Worm (Caenorhabditis elegans) whole organism, L2 larva: ENCODE data around the gene D1086.2.

ENCODE experiments used
- C34F6.9 ChIP-seq: fragments of 150-350 bp; optimal IDR thresholded peaks from 2 replicates; lab custom pipeline; 2014; ENCODE audit warnings: missing biosample characterization, missing genetic modification characterization
- F13H6.1 ChIP-seq: sonication (generic microtip); optimal IDR thresholded peaks from 2 replicates; lab custom pipeline; 2016; ENCODE audit warnings: missing genetic modification characterization, missing compliant biosample characterization
- Y55F3AM.14 ChIP-seq: fragments of 200-800 bp; sonication (Bioruptor generic); optimal IDR thresholded peaks from 2 replicates; lab custom pipeline; 2018; ENCODE audit warnings: mild to moderate bottlenecking, missing genetic modification characterization, missing compliant biosample characterization
- ZK546.5 ChIP-seq: sonication (generic microtip); optimal IDR thresholded peaks from 2 replicates; lab custom pipeline; 2017; ENCODE audit warnings: missing biosample characterization, missing genetic modification characterization
- alr-1 ChIP-seq: fragments of 150-350 bp; optimal IDR thresholded peaks from 2 replicates; lab custom pipeline; 2014; ENCODE audit warnings: missing biosample characterization, missing genetic modification characterization
- aly-2 ChIP-seq: fragments of 150-350 bp; optimal IDR thresholded peaks from 2 replicates; lab custom pipeline; 2014; ENCODE audit warnings: missing biosample characterization, missing genetic modification characterization
- ama-1 ChIP-seq: fragments of 150-350 bp; optimal IDR thresholded peaks from 2 replicates; lab custom pipeline; 2018; ENCODE audit warnings: inconsistent platforms
- blmp-1 ChIP-seq: sonication (generic microtip); optimal IDR thresholded peaks from 2 replicates; lab custom pipeline; 2017; ENCODE audit warnings: missing genetic modification characterization, mild to moderate bottlenecking, missing compliant biosample characterization, antibody characterized with exemption, moderate library complexity; ENCODE audit not compliant: insufficient read depth
- ceh-82 ChIP-seq: fragments of 150-350 bp; optimal IDR thresholded peaks from 2 replicates; lab custom pipeline; 2014; ENCODE audit warnings: missing biosample characterization, missing genetic modification characterization
- dmd-4 ChIP-seq: sonication (generic microtip); optimal IDR thresholded peaks from 2 replicates; lab custom pipeline; 2017; ENCODE audit warnings: missing biosample characterization, missing genetic modification characterization
- elt-1 ChIP-seq: fragments of 150-350 bp; optimal IDR thresholded peaks from 2 replicates; lab custom pipeline; 2014; ENCODE audit warnings: missing biosample characterization, missing genetic modification characterization
- elt-3 ChIP-seq: sonication (generic microtip); optimal IDR thresholded peaks from 2 replicates; lab custom pipeline; 2017; ENCODE audit warnings: missing biosample characterization, missing genetic modification characterization
- fos-1 ChIP-seq: fragments of 150-350 bp; optimal IDR thresholded peaks from 2 replicates; lab custom pipeline; 2014; ENCODE audit warnings: missing biosample characterization, missing genetic modification characterization
- gmeb-1 ChIP-seq: fragments of 150-350 bp; optimal IDR thresholded peaks from 2 replicates; lab custom pipeline; 2014; ENCODE audit warnings: missing biosample characterization, missing genetic modification characterization
- lin-11 ChIP-seq: fragments of 150-350 bp; sonication (generic microtip); optimal IDR thresholded peaks from 2 replicates; lab custom pipeline; 2014; ENCODE audit warnings: missing biosample characterization, missing genetic modification characterization, inconsistent platforms, mixed read lengths
- lin-13 ChIP-seq: fragments of 150-350 bp; optimal IDR thresholded peaks from 2 replicates; lab custom pipeline; 2014; ENCODE audit warnings: missing biosample characterization, missing genetic modification reagents, missing genetic modification characterization
- lin-39 ChIP-seq: fragments of 150-350 bp; optimal IDR thresholded peaks from 2 replicates; lab custom pipeline; 2014; ENCODE audit warnings: missing biosample characterization, missing genetic modification reagents, missing genetic modification characterization
- lsy-2 ChIP-seq, 2 experiments: fragments of 150-350 bp in 1 of 2; sonication (generic microtip) in 1 of 2; optimal IDR thresholded peaks; 2 replicates each; lab custom pipeline; 2014 to 2017; ENCODE audit warnings: missing biosample characterization in 2 of 2, missing genetic modification characterization in 2 of 2
- mab-5 ChIP-seq: fragments of 150-350 bp; optimal IDR thresholded peaks from 2 replicates; lab custom pipeline; 2014; ENCODE audit warnings: missing biosample characterization, missing genetic modification characterization
- mbf-1 ChIP-seq: sonication (generic microtip); optimal IDR thresholded peaks from 2 replicates; lab custom pipeline; 2017; ENCODE audit warnings: missing biosample characterization, missing genetic modification characterization
- mdl-1 ChIP-seq, 2 experiments: fragments of 150-350 bp in 1 of 2; sonication (generic microtip) in 1 of 2; optimal IDR thresholded peaks; 2 replicates each; lab custom pipeline; 2017; ENCODE audit warnings: missing biosample characterization in 2 of 2, missing genetic modification characterization in 2 of 2
- nhr-11 ChIP-seq: fragments of 150-350 bp; optimal IDR thresholded peaks from 2 replicates; lab custom pipeline; 2014; ENCODE audit warnings: missing biosample characterization, missing genetic modification characterization
- nhr-12 ChIP-seq: fragments of 150-350 bp; optimal IDR thresholded peaks from 2 replicates; lab custom pipeline; 2014; ENCODE audit warnings: missing biosample characterization, missing genetic modification characterization
- nhr-129 ChIP-seq: fragments of 150-350 bp; optimal IDR thresholded peaks from 2 replicates; lab custom pipeline; 2014; ENCODE audit warnings: missing biosample characterization, missing genetic modification characterization
- nhr-23 ChIP-seq: fragments of 150-350 bp; optimal IDR thresholded peaks from 2 replicates; lab custom pipeline; 2014; ENCODE audit warnings: missing biosample characterization, missing genetic modification reagents, missing genetic modification characterization
- nhr-237 ChIP-seq: fragments of 150-350 bp; optimal IDR thresholded peaks from 2 replicates; lab custom pipeline; 2014; ENCODE audit warnings: missing biosample characterization, missing genetic modification characterization
- nhr-25 ChIP-seq: fragments of 150-350 bp; sonication (generic microtip); optimal IDR thresholded peaks from 3 replicates; lab custom pipeline; 2014; ENCODE audit warnings: missing biosample characterization, missing genetic modification characterization
- nhr-6 ChIP-seq: fragments of 150-350 bp; optimal IDR thresholded peaks from 2 replicates; lab custom pipeline; 2014; ENCODE audit warnings: missing biosample characterization, missing genetic modification characterization
- peb-1 ChIP-seq: fragments of 150-350 bp; optimal IDR thresholded peaks from 2 replicates; lab custom pipeline; 2014; ENCODE audit warnings: missing biosample characterization, missing genetic modification characterization
- sem-4 ChIP-seq: fragments of 150-350 bp; optimal IDR thresholded peaks from 2 replicates; lab custom pipeline; 2014; ENCODE audit warnings: missing biosample characterization, missing genetic modification reagents, missing genetic modification characterization
- sma-3 ChIP-seq: sonication (generic microtip); optimal IDR thresholded peaks from 2 replicates; lab custom pipeline; 2016; ENCODE audit warnings: missing genetic modification reagents, missing genetic modification characterization, missing compliant biosample characterization
- sma-9 ChIP-seq, 2 experiments: fragments of 150-350 bp in 1 of 2; sonication (generic microtip) in 1 of 2; optimal IDR thresholded peaks; 2 replicates each; lab custom pipeline; 2014 to 2016; ENCODE audit warnings: missing genetic modification characterization in 2 of 2, mild to moderate bottlenecking in 1 of 2, missing biosample characterization in 1 of 2, missing compliant biosample characterization in 1 of 2, missing genetic modification reagents in 1 of 2, moderate library complexity in 1 of 2
- unc-39 ChIP-seq: fragments of 150-350 bp; optimal IDR thresholded peaks from 2 replicates; lab custom pipeline; 2014; ENCODE audit warnings: missing biosample characterization, missing genetic modification characterization
- unc-55 ChIP-seq: fragments of 150-350 bp; sonication (generic microtip); optimal IDR thresholded peaks from 3 replicates; lab custom pipeline; 2014; ENCODE audit warnings: missing biosample characterization, missing genetic modification reagents, missing genetic modification characterization
- unc-62 ChIP-seq: fragments of 150-350 bp; optimal IDR thresholded peaks from 2 replicates; lab custom pipeline; 2014; ENCODE audit warnings: missing biosample characterization, missing genetic modification reagents, missing genetic modification characterization
- zag-1 ChIP-seq: fragments of 150-350 bp; optimal IDR thresholded peaks from 2 replicates; lab custom pipeline; 2014; ENCODE audit warnings: missing biosample characterization, missing genetic modification characterization
- ztf-1 ChIP-seq: fragments of 200-800 bp; sonication (Bioruptor generic); conservative IDR thresholded peaks from 2 replicates; pipeline ENCODE4 v1.3.6; 2022; ENCODE audit warnings: missing genetic modification characterization, missing compliant biosample characterization
- ztf-11 ChIP-seq: sonication (generic microtip); optimal IDR thresholded peaks from 2 replicates; lab custom pipeline; 2017; ENCODE audit warnings: missing biosample characterization, missing genetic modification characterization
- ztf-4 ChIP-seq: fragments of 150-350 bp; optimal IDR thresholded peaks from 2 replicates; lab custom pipeline; 2014; ENCODE audit warnings: missing biosample characterization, missing genetic modification characterization

D1086.2 gene

ce11 chrV:14098519-14098918 is at the start of gene D1086.2, which contains the start of gene D1086.1:
Gene D1086.2 (minus strand): TSS chrV:14098668.
Gene D1086.1 (plus strand): TSS chrV:14098858.
- TF ChIP-seq unc-62 (no peak), nhr-129 (peak; percentile 23), F13H6.1 (tag; lab: Kevin White, UChicago) (peak; percentile 53), zag-1 (tag; lab: Kevin White, UChicago) (no peak), lsy-2 (tag; optimal IDR thresholded peaks at IDR 0.05; lab: Kevin White, UChicago) (no peak), blmp-1 (tag; lab: Kevin White, UChicago) (no peak), ztf-1 (GFP tag; lab: Robert Waterston, UW) (no peak)

ce11 chrV:14147114-14147513 is 48.6 kb upstream of the D1086.2 start:
- TF ChIP-seq ztf-1 (GFP tag; lab: Robert Waterston, UW) = no peak
- no peak for TF ChIP-seq ztf-4
- no peak for TF ChIP-seq lin-39
- TF ChIP-seq elt-1 (tag; lab: Kevin White, UChicago) = no peak
- TF ChIP-seq nhr-237 = no peak
- TF ChIP-seq ceh-82 = no peak
- TF ChIP-seq peb-1 (tag; lab: Kevin White, UChicago) = no peak
- no peak for TF ChIP-seq unc-39 (tag; lab: Kevin White, UChicago)
- TF ChIP-seq gmeb-1 (tag; lab: Kevin White, UChicago) = no peak
- TF ChIP-seq sem-4 (tag; lab: Kevin White, UChicago) = no peak
- TF ChIP-seq ztf-11 (tag; lab: Kevin White, UChicago) = no peak
- no peak for TF ChIP-seq aly-2 (tag; lab: Kevin White, UChicago)
- TF ChIP-seq lin-11 (tag; lab: Kevin White, UChicago) = no peak
- no peak for TF ChIP-seq alr-1
- TF ChIP-seq mab-5 (tag; lab: Kevin White, UChicago) = no peak
- TF ChIP-seq blmp-1 (tag; lab: Kevin White, UChicago) = no peak
- no peak for TF ChIP-seq F13H6.1 (tag; lab: Kevin White, UChicago)

ce11 chrV:14146199-14146598 is 47.7 kb upstream of the D1086.2 start, which contains the start of gene acs-10:
Gene acs-10 (plus strand): TSS chrV:14146499.
- TF ChIP-seq mbf-1 (tag; lab: Kevin White, UChicago) = no peak
- no peak for TF ChIP-seq blmp-1 (tag; lab: Kevin White, UChicago)
- no peak for TF ChIP-seq nhr-129
- no peak for TF ChIP-seq aly-2 (tag; lab: Kevin White, UChicago)
- no peak for TF ChIP-seq nhr-25 (tag; lab: Kevin White, UChicago)
- no peak for TF ChIP-seq elt-1 (tag; lab: Kevin White, UChicago)
- TF ChIP-seq unc-55 = no peak
- no peak for TF ChIP-seq nhr-6 (tag; lab: Kevin White, UChicago)
- no peak for TF ChIP-seq ama-1 (lab: Kevin White, UChicago)
- no peak for TF ChIP-seq dmd-4 (tag; lab: Kevin White, UChicago)
- TF ChIP-seq C34F6.9 (tag; lab: Kevin White, UChicago) = no peak
- TF ChIP-seq unc-39 (tag; lab: Kevin White, UChicago) = no peak
- TF ChIP-seq fos-1 (tag; lab: Kevin White, UChicago) = no peak
- TF ChIP-seq nhr-23 (tag; lab: Kevin White, UChicago) = no peak
- no peak for TF ChIP-seq Y55F3AM.14 (GFP tag; lab: Kevin White, UChicago)
- no peak for TF ChIP-seq lin-39
- no peak for TF ChIP-seq ZK546.5 (tag; lab: Kevin White, UChicago)
- no peak for TF ChIP-seq ztf-1 (GFP tag; lab: Robert Waterston, UW)
- no peak for TF ChIP-seq nhr-12 (tag; lab: Kevin White, UChicago)

ce11 chrV:14145267-14145666 is 46.8 kb upstream of the D1086.2 start, which contains the start of gene par-1:
Gene par-1 (minus strand): TSS chrV:14145367.
- TF ChIP-seq dmd-4 (tag; lab: Kevin White, UChicago) = no peak
- TF ChIP-seq, all 48 proteins: peak for 0

ce11 chrV:14143634-14144033 is 45.2 kb upstream of the D1086.2 start:
- TF ChIP-seq nhr-129 (peak; percentile 39), Y55F3AM.14 (GFP tag; lab: Kevin White, UChicago) (peak; percentile 30), lin-39 (no peak), nhr-23 (tag; lab: Kevin White, UChicago) (no peak), elt-3 (tag; lab: Kevin White, UChicago) (no peak), nhr-237 (peak; percentile 20), unc-55 (peak; percentile 81), sma-3 (GFP tag; lab: Kevin White, UChicago) (no peak), nhr-11 (tag; lab: Kevin White, UChicago) (no peak), ceh-82 (no peak), lin-13 (GFP tag; lab: Kevin White, UChicago) (no peak), gmeb-1 (tag; lab: Kevin White, UChicago) (no peak), F13H6.1 (tag; lab: Kevin White, UChicago) (peak; percentile 40), C34F6.9 (tag; lab: Kevin White, UChicago) (peak; percentile 82), mdl-1 (tag; optimal IDR thresholded peaks at IDR 0.05; lab: Kevin White, UChicago) (peak in 1 of 2 experiments; percentile 9), ztf-1 (GFP tag; lab: Robert Waterston, UW) (no peak), mab-5 (tag; lab: Kevin White, UChicago) (peak; percentile 66), sma-9 (GFP tag; optimal IDR thresholded peaks at IDR 0.05; lab: Kevin White, UChicago) (peak; percentile 72), sma-9 (tag; optimal IDR thresholded peaks at IDR 0.05; lab: Kevin White, UChicago) (no peak), blmp-1 (tag; lab: Kevin White, UChicago) (no peak), lsy-2 (tag; optimal IDR thresholded peaks at IDR 0.05; lab: Kevin White, UChicago) (peak; percentile 8 to 67), elt-1 (tag; lab: Kevin White, UChicago) (no peak)
